Fruit fly (Drosophila melanogaster): ENCODE measurements around the gene atms.
A peak's percentile ranks its signal among the peaks of the same experiment; 100 is the strongest.

atms gene

dm6 chr3R:4726796-4727195, 23.0 kb upstream of the atms start:
- TF ChIP-seq CG9705 (GFP tag; optimal IDR thresholded peaks at IDR 0.05) = no peak
- TF ChIP-seq foxo (GFP tag; optimal IDR thresholded peaks at IDR 0.05) = peak in 1 of 2 experiments; percentile 8

dm6 chr3R:4728448-4728847, 21.4 kb upstream of the atms start:
- TF ChIP-seq OdsH (GFP tag; optimal IDR thresholded peaks at IDR 0.05) (no peak), Hnf4 (GFP tag; optimal IDR thresholded peaks at IDR 0.05) (no peak), psq (GFP tag; optimal IDR thresholded peaks at IDR 0.05) (no peak), woc (GFP tag; optimal IDR thresholded peaks at IDR 0.05) (no peak)

DNA sequence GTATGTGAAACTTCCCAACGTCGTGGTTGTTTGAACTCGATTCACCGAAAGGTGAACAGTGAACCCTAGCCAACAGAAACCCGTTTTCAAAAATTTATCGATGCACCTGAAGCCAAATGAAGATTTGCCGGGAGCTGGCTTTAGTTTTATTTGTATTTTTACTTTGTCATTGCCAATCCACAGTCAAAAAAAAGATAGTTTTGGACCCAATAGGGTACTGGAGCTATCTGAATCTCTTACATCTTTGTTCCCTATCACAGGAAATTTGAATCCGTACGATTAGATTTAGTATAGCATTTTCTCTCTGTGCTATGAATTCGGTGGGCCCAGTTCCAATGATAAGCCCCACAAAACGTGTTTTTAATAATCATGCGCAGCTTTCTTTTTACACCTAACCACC, 18.8 kb upstream of the atms start:
- TF ChIP-seq br (GFP tag; optimal IDR thresholded peaks at IDR 0.05) (peak; percentile 7), Hr78 (GFP tag; optimal IDR thresholded peaks at IDR 0.05) (no peak), pan (optimal IDR thresholded peaks at IDR 0.05) (no peak)

DNA sequence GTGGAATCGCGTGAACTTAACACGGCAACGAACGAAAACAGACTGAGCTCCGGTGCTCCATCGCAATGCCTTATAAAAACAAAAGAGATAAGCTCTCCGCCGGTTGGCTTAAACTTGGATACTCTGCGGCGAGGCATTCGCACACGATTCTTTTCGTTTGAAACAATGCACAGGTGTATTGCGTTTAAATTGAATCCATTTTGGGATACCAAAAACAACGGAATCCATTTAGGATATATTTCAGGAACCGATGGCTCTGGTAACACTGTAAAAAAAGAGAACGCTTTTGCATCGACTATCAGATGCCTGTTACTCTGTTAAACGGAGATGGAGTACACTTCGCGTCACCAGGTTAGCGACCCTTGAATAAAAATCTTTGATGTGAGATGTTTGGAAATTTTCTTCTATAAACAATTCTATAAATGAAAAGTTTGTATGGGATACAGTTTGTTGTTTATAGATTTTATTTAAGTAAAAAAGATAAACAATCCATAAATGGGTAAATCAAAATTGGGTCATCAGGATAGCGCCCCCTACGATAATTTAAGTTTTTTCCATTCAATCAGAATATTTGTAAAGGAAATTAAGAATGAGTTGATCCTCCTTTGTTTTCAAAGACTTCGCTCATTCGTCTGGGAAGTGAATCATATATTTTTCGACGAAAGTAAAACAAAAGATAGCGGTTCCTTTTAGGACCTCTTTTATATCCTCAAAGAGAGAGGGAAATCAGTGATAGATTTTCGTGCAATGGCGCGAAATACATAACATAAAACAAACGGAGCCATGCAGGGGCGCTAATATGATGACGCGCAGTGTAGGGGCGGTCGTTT, 17.8 kb upstream of the atms start, which contains the start of gene Nep2:
Gene Nep2, minus strand, starts transcription at position 51 of the 830 bp plus-strand sequence.
- TF ChIP-seq Sp1 (GFP tag; optimal IDR thresholded peaks at IDR 0.05) (peak; percentile 38), usp (GFP tag; optimal IDR thresholded peaks at IDR 0.05) (no peak), brk (GFP tag; optimal IDR thresholded peaks at IDR 0.05) (no peak), jim (GFP tag; optimal IDR thresholded peaks at IDR 0.05) (no peak), HLH106 (tag; optimal IDR thresholded peaks at IDR 0.05) (peak; percentile 21), dl (GFP tag; optimal IDR thresholded peaks at IDR 0.05; ENCODE audit: insufficient read depth in 1 of 2, partially characterized antibody in 2 of 2) (peak in 1 of 2 experiments; percentile 11), Hnf4 (GFP tag; optimal IDR thresholded peaks at IDR 0.05) (peak; percentile 17), Hr83 (GFP tag; optimal IDR thresholded peaks at IDR 0.05; ENCODE audit: poor library complexity, severe bottlenecking) (no peak), Vsx2 (GFP tag; optimal IDR thresholded peaks at IDR 0.05; ENCODE audit: partially characterized antibody) (no peak), Jra (GFP tag; optimal IDR thresholded peaks at IDR 0.05) (peak; percentile 1), GATAd (GFP tag; optimal IDR thresholded peaks at IDR 0.05) (no peak), Mio (GFP tag; optimal IDR thresholded peaks at IDR 0.05) (no peak), pan (optimal IDR thresholded peaks at IDR 0.05) (no peak), psq (GFP tag; optimal IDR thresholded peaks at IDR 0.05) (peak; percentile 24), CrebA (GFP tag; optimal IDR thresholded peaks at IDR 0.05; ENCODE audit: borderline replicate concordance) (no peak), Abd-B (GFP tag; optimal IDR thresholded peaks at IDR 0.05) (no peak), Rel (GFP tag; optimal IDR thresholded peaks at IDR 0.05) (no peak), Rel (tag; optimal IDR thresholded peaks at IDR 0.05) (no peak), rgr (GFP tag; optimal IDR thresholded peaks at IDR 0.05) (no peak), ey (GFP tag; optimal IDR thresholded peaks at IDR 0.05) (peak; percentile 39), foxo (GFP tag; optimal IDR thresholded peaks at IDR 0.05) (peak in 1 of 2 experiments; percentile 30), sv (GFP tag; optimal IDR thresholded peaks at IDR 0.05) (no peak), CG32264 (GFP tag; optimal IDR thresholded peaks at IDR 0.05) (no peak), tai (GFP tag; optimal IDR thresholded peaks at IDR 0.05) (peak; percentile 28), lola (GFP tag; optimal IDR thresholded peaks at IDR 0.05) (no peak), N (GFP tag; optimal IDR thresholded peaks at IDR 0.05) (no peak), Hr78 (GFP tag; optimal IDR thresholded peaks at IDR 0.05) (no peak), Dfd (GFP tag; optimal IDR thresholded peaks at IDR 0.05) (no peak), woc (GFP tag; optimal IDR thresholded peaks at IDR 0.05) (peak; percentile 63), OdsH (GFP tag; optimal IDR thresholded peaks at IDR 0.05) (peak; percentile 14), fru (GFP tag; optimal IDR thresholded peaks at IDR 0.05) (peak; percentile 30), Myc (optimal IDR thresholded peaks at IDR 0.05) (no peak), Dif (GFP tag; optimal IDR thresholded peaks at IDR 0.05; ENCODE audit: partially characterized antibody) (no peak), br (GFP tag; optimal IDR thresholded peaks at IDR 0.05) (no peak), sage (GFP tag; optimal IDR thresholded peaks at IDR 0.05) (no peak), dsf (GFP tag; optimal IDR thresholded peaks at IDR 0.05; ENCODE audit: borderline replicate concordance) (no peak), dmrt93B (GFP tag; optimal IDR thresholded peaks at IDR 0.05) (no peak), h (GFP tag; optimal IDR thresholded peaks at IDR 0.05) (peak; percentile 5), CG9705 (GFP tag; optimal IDR thresholded peaks at IDR 0.05) (no peak)
